3 fruit fly cellular contexts compared by ENCODE assay signal in the genomic region with DNA sequence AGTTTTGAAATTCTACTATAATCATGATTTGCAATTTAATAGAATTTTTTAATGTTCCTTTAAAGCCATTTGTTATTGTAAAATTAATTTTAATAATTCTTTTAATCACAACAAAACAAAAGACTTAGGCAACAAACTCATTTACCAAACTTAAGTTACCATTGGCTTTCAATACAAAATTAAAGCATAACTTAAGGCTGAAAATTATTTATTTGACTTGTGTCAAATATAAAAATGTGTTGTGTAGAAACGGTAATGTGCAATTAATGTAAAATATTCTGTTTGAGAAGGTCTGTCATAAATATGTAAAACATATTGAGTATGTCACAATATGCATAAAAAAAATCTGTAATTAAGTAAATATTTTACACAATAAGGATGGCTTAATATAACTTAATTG.
TF ChIP-seq lines count a peak whose summit lies in the region.

No protein-coding gene starts in this region.

- peak; percentile 76 for TF ChIP-seq CTCF in whole organism, embryonic (GFP tag; optimal IDR thresholded peaks at IDR 0.05; lab: Kevin White, UChicago)

TF ChIP-seq in whole organism, embryonic, 481 proteins besides CTCF, POLR2A, EP300 and RAD21 (continues in another document):
- TF ChIP-seq CG6854 (GFP tag; optimal IDR thresholded peaks at IDR 0.05; lab: Kevin White, UChicago): no peak
- TF ChIP-seq amos (GFP tag; IDR thresholded peaks at IDR 0.05; lab: Robert Waterston, UW; ENCODE audit: partially characterized antibody): peak; percentile 59
- TF ChIP-seq CG12299 (tag; optimal IDR thresholded peaks at IDR 0.05; lab: Kevin White, UChicago): no peak
- no peak for TF ChIP-seq tgo (GFP tag; IDR thresholded peaks at IDR 0.05; lab: Robert Waterston, UW)
- TF ChIP-seq ems (GFP tag; optimal IDR thresholded peaks at IDR 0.05; lab: Kevin White, UChicago): no peak
- no peak for TF ChIP-seq Six4 (GFP tag; optimal IDR thresholded peaks at IDR 0.05; lab: Kevin White, UChicago)
- TF ChIP-seq Ssrp (tag; optimal IDR thresholded peaks at IDR 0.05; lab: Kevin White, UChicago): no peak
- TF ChIP-seq CG11247 (GFP tag; IDR thresholded peaks at IDR 0.05; lab: Robert Waterston, UW): peak; percentile 79
- peak; percentile 40; the same call in 2 of the 3 replicates for TF ChIP-seq knrl (GFP tag; IDR thresholded peaks at IDR 0.05; lab: Robert Waterston, UW; ENCODE audit: partially characterized antibody)
- TF ChIP-seq Atf-2 (GFP tag; optimal IDR thresholded peaks at IDR 0.05; lab: Kevin White, UChicago): no peak
- TF ChIP-seq toy (GFP tag; IDR thresholded peaks at IDR 0.05; lab: Robert Waterston, UW): no peak
- TF ChIP-seq sens-2 (GFP tag; IDR thresholded peaks at IDR 0.05; lab: Robert Waterston, UW): no peak
- peak; percentile 3 for TF ChIP-seq CoRest (tag; optimal IDR thresholded peaks at IDR 0.05; lab: Kevin White, UChicago)
- TF ChIP-seq abd-A (tag; optimal IDR thresholded peaks at IDR 0.05; lab: Kevin White, UChicago): peak; percentile 7
- TF ChIP-seq Antp (GFP tag; optimal IDR thresholded peaks at IDR 0.05; lab: Kevin White, UChicago): no peak
- TF ChIP-seq Hr51 (GFP tag; optimal IDR thresholded peaks at IDR 0.05; lab: Kevin White, UChicago): no peak
- TF ChIP-seq CG16815 (GFP tag; optimal IDR thresholded peaks at IDR 0.05; lab: Kevin White, UChicago): no peak
- no peak for TF ChIP-seq slp2 (GFP tag; optimal IDR thresholded peaks at IDR 0.05; lab: Kevin White, UChicago)
- no peak for TF ChIP-seq CG9215 (GFP tag; IDR thresholded peaks at IDR 0.05; lab: Robert Waterston, UW)
- no peak for TF ChIP-seq E2f2 (GFP tag; IDR thresholded peaks at IDR 0.05; lab: Robert Waterston, UW)
- TF ChIP-seq Bgb (GFP tag; IDR thresholded peaks at IDR 0.05; lab: Robert Waterston, UW; ENCODE audit: partially characterized antibody): peak; percentile 37; the same call in 1 of the 2 replicates
- peak; percentile 52 for TF ChIP-seq sens (GFP tag; lab: Kevin White, UChicago)
- TF ChIP-seq ro (GFP tag; IDR thresholded peaks at IDR 0.05; lab: Robert Waterston, UW): no peak
- no peak for TF ChIP-seq CG4424 (GFP tag; optimal IDR thresholded peaks at IDR 0.05; lab: Kevin White, UChicago)
- no peak for TF ChIP-seq CG1832 (GFP tag; optimal IDR thresholded peaks at IDR 0.05; lab: Kevin White, UChicago)
- no peak for TF ChIP-seq Dbx (GFP tag; IDR thresholded peaks at IDR 0.05; lab: Robert Waterston, UW)
- TF ChIP-seq nerfin-1 (tag; optimal IDR thresholded peaks at IDR 0.05; lab: Kevin White, UChicago): no peak
- no peak for TF ChIP-seq Chrac-16 (GFP tag; optimal IDR thresholded peaks at IDR 0.05; lab: Kevin White, UChicago)
- TF ChIP-seq CG2199 (GFP tag; IDR thresholded peaks at IDR 0.05; lab: Robert Waterston, UW): peak; percentile 54; the same call in 1 of the 3 replicates

TF ChIP-seq in whole organism, pupa, 21 proteins besides CTCF, POLR2A, EP300 and RAD21:
- TF ChIP-seq CG8159 (tag; optimal IDR thresholded peaks at IDR 0.05; lab: Kevin White, UChicago) (no peak), D1 (tag; optimal IDR thresholded peaks at IDR 0.05; lab: Kevin White, UChicago) (peak; percentile 77)

TF ChIP-seq in whole organism, wandering third instar larva, 38 proteins besides CTCF, POLR2A, EP300 and RAD21:
- TF ChIP-seq Sp1 (GFP tag; optimal IDR thresholded peaks at IDR 0.05; lab: Kevin White, UChicago) (no peak), Myc (optimal IDR thresholded peaks at IDR 0.05; lab: Kevin White, UChicago) (peak; percentile 24), Hr83 (GFP tag; optimal IDR thresholded peaks at IDR 0.05; lab: Kevin White, UChicago; ENCODE audit: poor library complexity, severe bottlenecking) (no peak), HLH106 (tag; optimal IDR thresholded peaks at IDR 0.05; lab: Kevin White, UChicago) (no peak), psq (GFP tag; optimal IDR thresholded peaks at IDR 0.05; lab: Kevin White, UChicago) (no peak)
TF ChIP-seq in whole organism, wandering third instar larva: peak in this region for 1.
